Worm (Caenorhabditis elegans) whole organism, midembryonic: ENCODE measurements around the gene col-78.

Experiments
- T22C8.4 ChIP-seq: fragments of 200-800 bp; sonication (Bioruptor generic); IDR thresholded peaks from 2 replicates; pipeline ENCODE4 v1.3.6; 2022; ENCODE audit warnings: missing genetic modification characterization, missing compliant biosample characterization
- cog-1 ChIP-seq: sonication (generic microtip); optimal IDR thresholded peaks from 2 replicates; lab custom pipeline; 2016; ENCODE audit warnings: missing genetic modification characterization, missing compliant biosample characterization
- flt-1 ChIP-seq: fragments of 200-800 bp; sonication (Bioruptor generic); IDR thresholded peaks from 2 replicates; pipeline ENCODE4 v1.3.6; 2022; ENCODE audit warnings: missing genetic modification characterization, missing compliant biosample characterization
- klf-2 ChIP-seq: fragments of 200-800 bp; sonication (Bioruptor generic); conservative IDR thresholded peaks from 2 replicates; pipeline ENCODE4 v1.3.6; 2022; ENCODE audit warnings: missing genetic modification reagents, missing genetic modification characterization, missing compliant biosample characterization
- med-1 ChIP-seq: sonication (generic microtip); optimal IDR thresholded peaks from 2 replicates; lab custom pipeline; 2017; ENCODE audit warnings: missing genetic modification characterization, mild to moderate bottlenecking, missing compliant biosample characterization, antibody characterized with exemption, missing genetic modification reagents; ENCODE audit not compliant: insufficient read depth
- ref-1 ChIP-seq: fragments of 200-800 bp; sonication (Bioruptor generic); conservative IDR thresholded peaks from 2 replicates; pipeline ENCODE4 v1.3.6; 2022; ENCODE audit warnings: missing genetic modification reagents, missing genetic modification characterization, missing compliant biosample characterization
- tab-1 ChIP-seq: fragments of 200-800 bp; sonication (Bioruptor generic); IDR thresholded peaks from 2 replicates; pipeline ENCODE4 v1.3.6; 2022; ENCODE audit warnings: missing genetic modification characterization, missing compliant biosample characterization
- ztf-23 ChIP-seq: fragments of 200-800 bp; sonication (Bioruptor generic); IDR thresholded peaks from 2 replicates; pipeline ENCODE4 v1.3.6; 2022; ENCODE audit warnings: missing genetic modification reagents, missing genetic modification characterization, missing compliant biosample characterization
- ztf-29 ChIP-seq: fragments of 200-800 bp; sonication (Bioruptor generic); IDR thresholded peaks from 2 replicates; pipeline ENCODE4 v1.3.6; 2022; ENCODE audit warnings: missing genetic modification reagents, missing genetic modification characterization, missing compliant biosample characterization

Gene col-78

DNA sequence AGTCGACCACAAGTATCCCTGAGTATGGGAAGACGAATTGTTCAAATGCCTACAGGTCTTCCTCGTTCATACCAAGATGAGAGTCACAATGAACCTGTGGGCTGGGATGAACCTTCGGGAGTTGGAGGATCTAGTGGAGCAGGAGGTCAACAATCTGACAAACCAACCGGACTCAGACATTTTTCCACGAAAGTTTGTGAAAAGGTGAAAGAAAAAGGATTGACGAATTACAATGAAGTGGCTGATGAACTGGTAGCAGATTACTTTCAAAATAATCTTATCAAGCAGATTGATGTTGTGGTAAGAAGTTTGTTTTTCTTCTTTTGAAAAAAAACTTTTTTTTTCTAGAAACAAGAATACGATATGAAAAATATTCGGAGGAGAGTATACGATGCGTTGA lies 17.7 kb downstream of the col-78 start:
- TF ChIP-seq T22C8.4 (GFP tag; lab: Robert Waterston, UW) = no peak
- TF ChIP-seq ref-1 (GFP tag; lab: Robert Waterston, UW) = no peak
- TF ChIP-seq flt-1 = no peak
- TF ChIP-seq tab-1 (GFP tag; lab: Robert Waterston, UW) = no peak
- no peak for TF ChIP-seq med-1 (GFP tag; lab: Kevin White, UChicago)
- no peak for TF ChIP-seq cog-1
- no peak for TF ChIP-seq klf-2 (GFP tag; lab: Robert Waterston, UW)
- TF ChIP-seq ztf-29 (GFP tag; lab: Robert Waterston, UW) = no peak
- no peak for TF ChIP-seq ztf-23 (GFP tag; lab: Robert Waterston, UW)

ce11 chrII:9170851-9171250 lies 18.5 kb downstream of the col-78 start:
- no peak for TF ChIP-seq T22C8.4 (GFP tag; lab: Robert Waterston, UW)
- no peak for TF ChIP-seq ref-1 (GFP tag; lab: Robert Waterston, UW)
- no peak for TF ChIP-seq tab-1 (GFP tag; lab: Robert Waterston, UW)
- no peak for TF ChIP-seq med-1 (GFP tag; lab: Kevin White, UChicago)

- no peak for TF ChIP-seq klf-2 (GFP tag; lab: Robert Waterston, UW)
- TF ChIP-seq ztf-23 (GFP tag; lab: Robert Waterston, UW) = no peak
- TF ChIP-seq tab-1 (GFP tag; lab: Robert Waterston, UW) = no peak
- no peak for TF ChIP-seq flt-1
- TF ChIP-seq med-1 (GFP tag; lab: Kevin White, UChicago) = no peak
- no peak for TF ChIP-seq ref-1 (GFP tag; lab: Robert Waterston, UW)
- no peak for TF ChIP-seq T22C8.4 (GFP tag; lab: Robert Waterston, UW)
- no peak for TF ChIP-seq cog-1
- no peak for TF ChIP-seq ztf-29 (GFP tag; lab: Robert Waterston, UW)
Measured at ce11 chrII:9171466-9172187, 19.3 kb downstream of the col-78 start.

ce11 chrII:9172849-9173248 lies 20.5 kb downstream of the col-78 start, which contains the start of gene T23G7.2:
T23G7.2 (minus strand) TSS chrII:9172949.
- no peak for TF ChIP-seq cog-1
- TF ChIP-seq ztf-23 (GFP tag; lab: Robert Waterston, UW) = no peak
- no peak for TF ChIP-seq klf-2 (GFP tag; lab: Robert Waterston, UW)
- no peak for TF ChIP-seq flt-1
- no peak for TF ChIP-seq ztf-29 (GFP tag; lab: Robert Waterston, UW)
- TF ChIP-seq ref-1 (GFP tag; lab: Robert Waterston, UW) = no peak
- TF ChIP-seq med-1 (GFP tag; lab: Kevin White, UChicago) = no peak
- TF ChIP-seq T22C8.4 (GFP tag; lab: Robert Waterston, UW) = no peak
- TF ChIP-seq tab-1 (GFP tag; lab: Robert Waterston, UW) = no peak

DNA sequence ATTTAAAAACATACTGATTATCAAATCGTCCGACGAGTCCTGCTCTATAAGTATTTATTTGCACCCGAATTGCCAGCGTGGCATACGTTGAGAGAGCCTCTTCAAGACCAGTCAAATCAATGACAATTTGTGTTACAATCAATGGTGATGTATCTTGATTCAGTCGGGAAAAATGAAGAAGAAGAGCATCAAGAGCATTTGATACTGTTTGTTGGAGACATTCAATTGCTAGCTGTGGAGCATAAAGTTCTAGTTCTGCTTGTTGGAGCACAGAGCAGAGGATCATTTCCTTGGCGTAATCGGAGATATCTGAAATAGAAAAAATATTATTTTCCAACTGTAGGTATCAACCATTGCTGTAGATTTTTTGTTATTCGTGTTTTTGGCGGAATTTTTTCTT lies 21.1 kb downstream of the col-78 start:
- TF ChIP-seq med-1 (GFP tag; lab: Kevin White, UChicago) = no peak
- TF ChIP-seq cog-1 = no peak
- no peak for TF ChIP-seq ztf-29 (GFP tag; lab: Robert Waterston, UW)
- no peak for TF ChIP-seq ztf-23 (GFP tag; lab: Robert Waterston, UW)
- TF ChIP-seq ref-1 (GFP tag; lab: Robert Waterston, UW) = no peak
- TF ChIP-seq tab-1 (GFP tag; lab: Robert Waterston, UW) = no peak
- TF ChIP-seq flt-1 = no peak
- no peak for TF ChIP-seq klf-2 (GFP tag; lab: Robert Waterston, UW)
- no peak for TF ChIP-seq T22C8.4 (GFP tag; lab: Robert Waterston, UW)

- TF ChIP-seq ztf-29 (GFP tag; lab: Robert Waterston, UW) (no peak), med-1 (GFP tag; lab: Kevin White, UChicago) (no peak), tab-1 (GFP tag; lab: Robert Waterston, UW) (no peak), ztf-23 (GFP tag; lab: Robert Waterston, UW) (no peak), T22C8.4 (GFP tag; lab: Robert Waterston, UW) (no peak), ref-1 (GFP tag; lab: Robert Waterston, UW) (no peak), klf-2 (GFP tag; lab: Robert Waterston, UW) (no peak), flt-1 (no peak), cog-1 (no peak)
Measured at ce11 chrII:9176523-9176922, 24.2 kb downstream of the col-78 start.

DNA sequence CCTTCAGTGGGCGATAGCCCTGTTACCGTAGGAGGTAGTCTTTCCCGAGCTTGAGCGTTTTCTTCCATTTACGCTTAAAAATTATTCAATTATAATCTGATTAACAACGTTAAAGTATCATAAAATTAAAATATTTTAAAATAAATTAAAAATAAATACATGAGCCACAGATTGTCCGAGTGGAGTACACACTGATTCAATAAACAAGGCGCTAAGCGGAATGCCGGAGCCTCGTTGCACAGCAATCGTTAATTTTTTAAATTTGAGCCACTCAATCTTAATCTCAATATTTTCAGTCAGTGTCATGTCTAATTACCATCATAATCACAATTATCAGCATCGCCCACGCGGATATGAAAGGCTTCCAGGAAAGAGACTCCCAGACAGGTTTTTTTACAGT lies 24.7 kb downstream of the col-78 start, which contains the start of the genes sec-5 and pir-1:
sec-5 (minus strand) TSS at position 73 of the 400 bp plus-strand sequence.
pir-1 (plus strand) TSS at position 221 of the 400 bp plus-strand sequence.
- TF ChIP-seq med-1 (GFP tag; lab: Kevin White, UChicago) (no peak), T22C8.4 (GFP tag; lab: Robert Waterston, UW) (no peak), flt-1 (0 out of 2 replicates have a peak, but pooled peaks have one; percentile 26), cog-1 (no peak), ztf-23 (GFP tag; lab: Robert Waterston, UW) (no peak), ref-1 (GFP tag; lab: Robert Waterston, UW) (no peak), tab-1 (GFP tag; lab: Robert Waterston, UW) (no peak)

- peak; percentile 61; the same call in 1 of the 2 replicates for TF ChIP-seq tab-1 (GFP tag; lab: Robert Waterston, UW)
- no peak for TF ChIP-seq ztf-23 (GFP tag; lab: Robert Waterston, UW)
Measured at ce11 chrII:9178811-9179210, 26.5 kb downstream of the col-78 start.

- no peak for TF ChIP-seq ztf-29 (GFP tag; lab: Robert Waterston, UW)
- TF ChIP-seq cog-1 = no peak
- no peak for TF ChIP-seq ztf-23 (GFP tag; lab: Robert Waterston, UW)
- no peak for TF ChIP-seq tab-1 (GFP tag; lab: Robert Waterston, UW)
- TF ChIP-seq ref-1 (GFP tag; lab: Robert Waterston, UW) = no peak
- TF ChIP-seq flt-1 = no peak
- no peak for TF ChIP-seq klf-2 (GFP tag; lab: Robert Waterston, UW)
- no peak for TF ChIP-seq med-1 (GFP tag; lab: Kevin White, UChicago)
- TF ChIP-seq T22C8.4 (GFP tag; lab: Robert Waterston, UW) = no peak
Measured at ce11 chrII:9181155-9181554, 28.8 kb downstream of the col-78 start.
